Worm (Caenorhabditis elegans) whole organism, late embryonic: ENCODE data around the gene ttr-59.

ENCODE experiments used
- dmd-4 ChIP-seq: sonication (generic microtip); optimal IDR thresholded peaks from 2 replicates; lab custom pipeline; 2016; ENCODE audit warnings: borderline replicate concordance, missing genetic modification characterization, missing compliant biosample characterization
- elt-2 ChIP-seq: sonication (generic microtip); optimal IDR thresholded peaks from 2 replicates; lab custom pipeline; 2016; ENCODE audit warnings: missing genetic modification reagents, missing genetic modification characterization, missing compliant biosample characterization
- hlh-13 ChIP-seq: fragments of 200-800 bp; sonication (Bioruptor generic); optimal IDR thresholded peaks from 2 replicates; lab custom pipeline; 2018; ENCODE audit warnings: mild to moderate bottlenecking, missing genetic modification characterization, missing compliant biosample characterization
- lin-11 ChIP-seq: fragments of 200-800 bp; sonication (Bioruptor generic); optimal IDR thresholded peaks from 2 replicates; lab custom pipeline; 2018; ENCODE audit warnings: mild to moderate bottlenecking, missing genetic modification characterization, missing compliant biosample characterization
- odd-2 ChIP-seq: sonication (generic microtip); optimal IDR thresholded peaks from 2 replicates; lab custom pipeline; 2017; ENCODE audit warnings: antibody characterized with exemption, mild to moderate bottlenecking, missing genetic modification characterization, missing compliant biosample characterization
- pat-9 ChIP-seq: fragments of 200-800 bp; sonication (Bioruptor generic); optimal IDR thresholded peaks from 2 replicates; lab custom pipeline; 2018; ENCODE audit warnings: mild to moderate bottlenecking, missing genetic modification characterization, moderate library complexity, missing compliant biosample characterization
- pha-4 ChIP-seq: fragments of 150-350 bp; optimal IDR thresholded peaks from 2 replicates; lab custom pipeline; 2018; ENCODE audit warnings: missing biosample characterization, missing genetic modification reagents, missing genetic modification characterization
- sox-4 ChIP-seq: sonication (generic microtip); optimal IDR thresholded peaks from 2 replicates; lab custom pipeline; 2017; ENCODE audit warnings: mild to moderate bottlenecking, missing genetic modification characterization, inconsistent platforms, missing compliant biosample characterization
- unc-42 ChIP-seq: sonication (generic microtip); optimal IDR thresholded peaks from 2 replicates; lab custom pipeline; 2016; ENCODE audit warnings: missing genotype, missing genetic modification characterization, missing compliant biosample characterization

DNA sequence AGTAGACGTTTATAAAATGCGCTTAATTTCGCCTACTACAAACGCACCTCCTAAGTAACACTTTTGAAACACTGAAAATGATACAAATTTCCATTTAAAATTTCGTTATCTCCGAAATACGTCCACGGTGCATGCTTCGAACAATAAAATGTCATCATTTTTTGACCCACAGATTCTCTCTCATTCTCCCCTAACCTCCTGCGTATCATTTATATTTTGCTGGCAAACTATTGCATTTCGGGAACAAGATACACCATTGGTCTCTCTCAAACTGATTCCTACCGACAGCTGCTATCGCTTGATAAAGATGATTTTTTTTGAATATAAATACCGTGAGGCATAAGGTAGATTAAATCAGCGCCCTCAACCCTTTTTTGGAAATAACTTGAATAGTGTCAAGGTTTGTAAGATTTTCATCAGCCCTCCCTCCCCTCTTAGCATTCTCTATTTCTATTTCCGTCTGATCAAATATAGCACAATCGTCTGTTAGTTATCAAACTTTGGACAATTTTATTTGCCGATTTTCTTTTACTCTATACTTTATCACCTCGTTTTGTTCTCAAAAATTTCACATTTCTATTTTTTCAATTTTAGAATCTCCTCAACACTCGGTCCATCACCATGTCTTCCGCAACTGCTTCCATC, 11.4 kb downstream of the ttr-59 start, which contains the start of gene C07D8.6:
- no peak for TF ChIP-seq pha-4 (tag; lab: Kevin White, UChicago)
- TF ChIP-seq lin-11 = no peak
- TF ChIP-seq sox-4 (tag; lab: Kevin White, UChicago) = no peak
- no peak for TF ChIP-seq hlh-13 (GFP tag; lab: Kevin White, UChicago)
- peak; percentile 64 for TF ChIP-seq elt-2 (tag; lab: Kevin White, UChicago)
- no peak for TF ChIP-seq unc-42
- TF ChIP-seq pat-9 (tag; lab: Kevin White, UChicago) = no peak
- no peak for TF ChIP-seq odd-2
- TF ChIP-seq dmd-4 (tag; lab: Kevin White, UChicago) = no peak
